Worm (Caenorhabditis elegans): Measurements from ENCODE around the gene unc-26.
A peak's percentile ranks its signal among the peaks of the same experiment; 100 is the strongest.

ce11 chrIV:13297746-13298145 is 25.4 kb upstream of the unc-26 start, which contains the start of the genes Y67H2A.2 and micu-1:
- TF ChIP-seq nhr-43 (tag; optimal IDR thresholded peaks at IDR 0.05; ENCODE audit: poor library complexity, severe bottlenecking) (no peak), elt-2 (tag; optimal IDR thresholded peaks at IDR 0.05) (peak; percentile 35)

Measured in whole organism, L3 larva.